Worm (Caenorhabditis elegans): Measurements from ENCODE around the gene hpo-34.

DNA sequence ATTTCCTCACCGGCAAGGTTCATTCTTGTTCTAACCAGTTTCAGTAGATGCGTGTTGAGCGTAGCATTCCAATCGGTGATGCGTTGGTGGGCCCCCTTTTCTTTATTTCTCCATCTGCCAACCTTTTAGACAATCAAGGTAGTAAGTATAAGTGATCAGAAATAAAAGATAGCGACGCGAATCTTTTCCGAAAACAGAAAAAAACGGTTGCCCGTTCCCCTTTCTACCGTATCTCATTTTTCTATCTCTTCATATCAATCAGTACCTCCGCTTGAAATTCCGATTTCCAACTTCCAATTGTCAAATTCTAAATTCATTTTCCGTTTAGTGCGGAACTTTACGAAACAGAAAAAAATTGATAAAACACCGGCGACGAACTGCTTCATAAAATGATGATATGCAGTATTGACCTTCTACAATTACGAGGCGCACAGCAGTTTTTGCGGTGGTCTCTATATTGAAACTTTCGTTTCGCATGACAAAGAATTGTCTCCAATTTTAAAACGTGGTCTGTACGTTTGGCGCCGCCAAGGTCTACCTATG, 39.5 kb downstream of the hpo-34 start:
- TF ChIP-seq ama-1 (optimal IDR thresholded peaks at IDR 0.05) (no peak), aly-2 (tag; optimal IDR thresholded peaks at IDR 0.05) (no peak), pha-4 (GFP tag; IDR thresholded peaks at IDR 0.05) (no peak), pha-4 (tag; optimal IDR thresholded peaks at IDR 0.05) (no peak), egl-43 (GFP tag; IDR thresholded peaks at IDR 0.05) (no peak), snpc-4 (tag; optimal IDR thresholded peaks at IDR 0.05) (no peak), ztf-7 (tag; optimal IDR thresholded peaks at IDR 0.05) (no peak), lin-29 (GFP tag; IDR thresholded peaks at IDR 0.05) (no peak), fos-1 (tag; optimal IDR thresholded peaks at IDR 0.05) (no peak), F37D6.2 (tag; optimal IDR thresholded peaks at IDR 0.05) (no peak), nhr-28 (tag; optimal IDR thresholded peaks at IDR 0.05) (peak; percentile 32), dmd-8 (GFP tag; IDR thresholded peaks at IDR 0.05) (no peak), lin-1 (GFP tag; IDR thresholded peaks at IDR 0.05) (no peak), sdz-12 (GFP tag; optimal IDR thresholded peaks at IDR 0.05) (no peak), madf-5 (GFP tag; IDR thresholded peaks at IDR 0.05) (no peak)

Measured in whole organism, L4 larva.